Worm (Caenorhabditis elegans): Measurements from ENCODE around the gene klp-11.

ce11 chrIV:8729636-8730035 is 32.2 kb downstream of the klp-11 start:
- TF ChIP-seq nhr-77 (tag; optimal IDR thresholded peaks at IDR 0.05) = no peak
- no peak for TF ChIP-seq unc-130 (tag; optimal IDR thresholded peaks at IDR 0.05)
- TF ChIP-seq dpl-1 (GFP tag; optimal IDR thresholded peaks at IDR 0.05) = no peak
- no peak for TF ChIP-seq nhr-28 (tag; optimal IDR thresholded peaks at IDR 0.05)
- no peak for TF ChIP-seq nhr-90 (tag; optimal IDR thresholded peaks at IDR 0.05; ENCODE audit: poor library complexity)
- no peak for TF ChIP-seq ceh-82 (tag; optimal IDR thresholded peaks at IDR 0.05)
- TF ChIP-seq ama-1 (optimal IDR thresholded peaks at IDR 0.05) = no peak
- no peak for TF ChIP-seq ceh-8 (GFP tag; optimal IDR thresholded peaks at IDR 0.05)
- TF ChIP-seq elt-3 (tag; optimal IDR thresholded peaks at IDR 0.05) = no peak
- no peak for TF ChIP-seq lin-14 (GFP tag; optimal IDR thresholded peaks at IDR 0.05)
- TF ChIP-seq nhr-84 (tag; optimal IDR thresholded peaks at IDR 0.05) = no peak
- TF ChIP-seq rnt-1 (tag; optimal IDR thresholded peaks at IDR 0.05) = no peak
- no peak for TF ChIP-seq lin-13 (GFP tag; optimal IDR thresholded peaks at IDR 0.05)
